Fruit fly (Drosophila melanogaster) whole organism, embryonic: ENCODE results near the gene mRpS9.

Experiments used
- Atf6 ChIP-seq: fragments of 200-800 bp; sonication (Bioruptor generic); IDR thresholded peaks from 2 replicates; pipeline ENCODE4 v1.3.6; 2022; ENCODE audit warnings: missing biosample characterization, missing genetic modification characterization
- Awh ChIP-seq: fragments of 200-800 bp; sonication (Bioruptor generic); IDR thresholded peaks from 2 replicates; pipeline ENCODE4, ENCODE4 v1.3.6; 2022; ENCODE audit warnings: missing biosample characterization, missing genetic modification characterization
- BEAF-32 ChIP-seq: fragments of 200-800 bp; sonication (Bioruptor generic); optimal IDR thresholded peaks from 3 replicates; lab custom pipeline; 2017; ENCODE audit warnings: missing biosample characterization, missing genetic modification characterization, mild to moderate bottlenecking, moderate library complexity, missing genetic modification reagents
- C15 ChIP-seq: fragments of 200-800 bp; sonication (Bioruptor generic); IDR thresholded peaks from 3 replicates; pipeline ENCODE4 v1.3.6; 2022; ENCODE audit warnings: missing biosample characterization, missing genetic modification characterization
- CG11085 ChIP-seq: fragments of 200-800 bp; sonication (Bioruptor generic); IDR thresholded peaks from 2 replicates; pipeline ENCODE4 v1.3.6; 2022; ENCODE audit warnings: missing biosample characterization, missing genetic modification characterization
- CG12104 ChIP-seq: fragments of 200-800 bp; sonication (Bioruptor generic); optimal IDR thresholded peaks from 3 replicates; lab custom pipeline; 2016; ENCODE audit warnings: missing biosample characterization, missing genetic modification characterization
- CG12942 ChIP-seq: fragments of 200-800 bp; sonication (Bioruptor generic); optimal IDR thresholded peaks from 3 replicates; lab custom pipeline; 2016; ENCODE audit warnings: missing biosample characterization, missing genetic modification characterization
- CG13624 ChIP-seq: fragments of 200-800 bp; sonication (Bioruptor generic); optimal IDR thresholded peaks from 2 replicates; lab custom pipeline; 2016; ENCODE audit warnings: missing biosample characterization, missing genetic modification characterization
- CG15696 ChIP-seq: fragments of 200-800 bp; sonication (Bioruptor generic); optimal IDR thresholded peaks from 2 replicates; lab custom pipeline; 2019; ENCODE audit warnings: missing biosample characterization, mild to moderate bottlenecking, missing genetic modification characterization, moderate library complexity
- CG1603 ChIP-seq: fragments of 200-800 bp; sonication (Bioruptor generic); optimal IDR thresholded peaks from 2 replicates; lab custom pipeline; 2019; ENCODE audit warnings: missing biosample characterization, mild to moderate bottlenecking, missing genetic modification characterization, moderate library complexity
- CG16863 ChIP-seq: fragments of 200-800 bp; sonication (Bioruptor generic); optimal IDR thresholded peaks from 3 replicates; lab custom pipeline; 2016; ENCODE audit warnings: missing biosample characterization, missing genetic modification characterization
- CG17385 ChIP-seq: fragments of 200-800 bp; sonication (Bioruptor generic); optimal IDR thresholded peaks from 3 replicates; lab custom pipeline; 2018; ENCODE audit warnings: missing biosample characterization, mild to moderate bottlenecking, missing genetic modification characterization
- CG30403 ChIP-seq: fragments of 200-800 bp; sonication (Bioruptor generic); optimal IDR thresholded peaks from 3 replicates; lab custom pipeline; 2016; ENCODE audit warnings: missing biosample characterization, missing genetic modification characterization
- CG31441 ChIP-seq: fragments of 200-800 bp; sonication (Bioruptor generic); IDR thresholded peaks from 2 replicates; pipeline ENCODE4 v1.3.6; 2022; ENCODE audit warnings: missing biosample characterization, missing genetic modification characterization
- CG32532 ChIP-seq: fragments of 200-800 bp; sonication (Bioruptor generic); IDR thresholded peaks from 2 replicates; pipeline ENCODE4 v1.3.6; 2022; ENCODE audit warnings: missing biosample characterization, missing genetic modification characterization
- CG3847 ChIP-seq: fragments of 200-800 bp; sonication (Bioruptor generic); IDR thresholded peaks from 2 replicates; pipeline ENCODE4 v1.3.6; 2022; ENCODE audit warnings: missing biosample characterization, missing genetic modification characterization
- CG4854 ChIP-seq: fragments of 200-800 bp; sonication (Bioruptor generic); optimal IDR thresholded peaks from 2 replicates; lab custom pipeline; 2016; ENCODE audit warnings: missing biosample characterization, missing genetic modification characterization, inconsistent platforms
- CG6175 ChIP-seq: fragments of 200-800 bp; sonication (Bioruptor generic); IDR thresholded peaks from 3 replicates; pipeline ENCODE4 v1.3.6; 2022; ENCODE audit warnings: missing biosample characterization, missing genetic modification characterization
- CG6765 ChIP-seq: fragments of 200-800 bp; sonication (Bioruptor generic); optimal IDR thresholded peaks from 3 replicates; lab custom pipeline; 2017; ENCODE audit warnings: missing biosample characterization, mild to moderate bottlenecking, missing genetic modification characterization
- CkIIα-i1 ChIP-seq: fragments of 200-800 bp; sonication (Bioruptor generic); IDR thresholded peaks from 2 replicates; pipeline ENCODE4 v1.3.6; 2022; ENCODE audit warnings: missing biosample characterization, missing genetic modification characterization
- D19A ChIP-seq: fragments of 200-800 bp; optimal IDR thresholded peaks from 3 replicates; lab custom pipeline; 2019; ENCODE audit warnings: missing biosample characterization, mild to moderate bottlenecking, missing genetic modification characterization, moderate library complexity
- D19B ChIP-seq: fragments of 200-800 bp; sonication (Bioruptor generic); optimal IDR thresholded peaks from 2 replicates; lab custom pipeline; 2017; ENCODE audit warnings: missing biosample characterization, mild to moderate bottlenecking, missing genetic modification characterization
- Doc3 ChIP-seq: fragments of 200-800 bp; sonication (Bioruptor generic); IDR thresholded peaks from 3 replicates; pipeline ENCODE4 v1.3.6; 2022; ENCODE audit warnings: missing biosample characterization, missing genetic modification characterization; ENCODE audit not compliant: partially characterized antibody
- HLH3B ChIP-seq: fragments of 200-800 bp; sonication (Bioruptor generic); IDR thresholded peaks from 2 replicates; pipeline ENCODE4 v1.3.6; 2022; ENCODE audit warnings: missing biosample characterization, missing genetic modification characterization
- Hey ChIP-seq: fragments of 200-800 bp; sonication (Bioruptor generic); optimal IDR thresholded peaks from 3 replicates; lab custom pipeline; 2018; ENCODE audit warnings: missing biosample characterization, mild to moderate bottlenecking, missing genetic modification characterization
- Hr51 ChIP-seq, 2 experiments: fragments of 200-800 bp; sonication (Bioruptor generic); optimal IDR thresholded peaks; 2 replicates in 1 of 2; 3 replicates in 1 of 2; lab custom pipeline; 2016 to 2018; ENCODE audit warnings: missing biosample characterization in 2 of 2, missing genetic modification characterization in 2 of 2, mild to moderate bottlenecking in 1 of 2, moderate library complexity in 1 of 2
- Hsf ChIP-seq: fragments of 200-800 bp; sonication (Bioruptor generic); optimal IDR thresholded peaks from 3 replicates; lab custom pipeline; 2016; ENCODE audit warnings: missing biosample characterization, missing genetic modification characterization
- Lpt ChIP-seq: fragments of >200 bp; optimal IDR thresholded peaks from 2 replicates; lab custom pipeline; 2018; ENCODE audit warnings: missing biosample characterization, missing genetic modification characterization
- Med ChIP-seq: fragments of 200-800 bp; sonication (Bioruptor generic); peaks from one replicate; lab custom pipeline; 2016; ENCODE audit warnings: missing biosample characterization, missing genetic modification characterization, mild to moderate bottlenecking, inconsistent platforms, moderate library complexity
- Nf-YB ChIP-seq: fragments of 200-800 bp; sonication (Bioruptor generic); optimal IDR thresholded peaks from 3 replicates; lab custom pipeline; 2019; ENCODE audit warnings: missing biosample characterization, mild to moderate bottlenecking, missing genetic modification characterization, moderate library complexity
- YL-1 ChIP-seq: fragments of 200-800 bp; sonication (Bioruptor generic); optimal IDR thresholded peaks from 3 replicates; lab custom pipeline; 2017; ENCODE audit warnings: missing biosample characterization, mild to moderate bottlenecking, missing genetic modification characterization
- cad ChIP-seq: fragments of >200 bp; optimal IDR thresholded peaks from 2 replicates; lab custom pipeline; 2017; ENCODE audit warnings: missing biosample characterization, missing genetic modification characterization
- chn ChIP-seq: fragments of 200-800 bp; sonication (Bioruptor generic); optimal IDR thresholded peaks from 2 replicates; lab custom pipeline; 2016; ENCODE audit warnings: missing biosample characterization, missing genetic modification characterization
- crol ChIP-seq: fragments of 200-800 bp; sonication (Bioruptor generic); IDR thresholded peaks from 2 replicates; pipeline ENCODE4 v1.3.6; 2022; ENCODE audit warnings: missing biosample characterization, missing genetic modification characterization
- disco-r ChIP-seq: fragments of 200-800 bp; sonication (Bioruptor generic); optimal IDR thresholded peaks from 2 replicates; lab custom pipeline; 2016; ENCODE audit warnings: missing biosample characterization, missing genetic modification characterization
- dmrt11E ChIP-seq: fragments of 200-800 bp; sonication (Bioruptor generic); optimal IDR thresholded peaks from 3 replicates; lab custom pipeline; 2018; ENCODE audit warnings: missing biosample characterization, mild to moderate bottlenecking, missing genetic modification characterization, moderate library complexity
- esg ChIP-seq: fragments of 200-800 bp; sonication (Bioruptor generic); conservative IDR thresholded peaks from 2 replicates; pipeline ENCODE4 v1.3.6; 2022; ENCODE audit warnings: missing biosample characterization, missing genetic modification characterization
- lov ChIP-seq, 2 experiments: fragments of 200-800 bp in 1 of 2; fragments of >200 bp in 1 of 2; sonication (Bioruptor generic) in 1 of 2; IDR thresholded peaks in 1 of 2; optimal IDR thresholded peaks in 1 of 2; 2 replicates in 1 of 2; 3 replicates in 1 of 2; pipeline versions ENCODE4 v1.3.6 to Lab custom; 2017 to 2022; ENCODE audit warnings: missing biosample characterization in 1 of 2, missing genetic modification characterization in 1 of 2
- nerfin-1 ChIP-seq: fragments of 200-800 bp; sonication (Bioruptor generic); optimal IDR thresholded peaks from 3 replicates; lab custom pipeline; 2019; ENCODE audit warnings: missing biosample characterization, mild to moderate bottlenecking, missing genetic modification characterization, moderate library complexity
- p53 ChIP-seq: fragments of 200-800 bp; sonication (Bioruptor generic); optimal IDR thresholded peaks from 2 replicates; lab custom pipeline; 2016; ENCODE audit warnings: missing biosample characterization, missing genetic modification characterization
- rib ChIP-seq: fragments of 200-800 bp; sonication (Bioruptor generic); IDR thresholded peaks from 2 replicates; pipeline ENCODE4 v1.3.6; 2022; ENCODE audit warnings: missing biosample characterization, missing genetic modification characterization
- salm ChIP-seq: fragments of 200-800 bp; sonication (Bioruptor generic); optimal IDR thresholded peaks from 2 replicates; lab custom pipeline; 2018; ENCODE audit warnings: missing biosample characterization, mild to moderate bottlenecking, missing genetic modification characterization
- shn ChIP-seq: fragments of 200-800 bp; sonication (Bioruptor generic); optimal IDR thresholded peaks from 3 replicates; lab custom pipeline; 2016; ENCODE audit warnings: missing biosample characterization, missing genetic modification characterization
- tna ChIP-seq: fragments of 200-800 bp; sonication (Bioruptor generic); IDR thresholded peaks from 2 replicates; pipeline ENCODE4 v1.3.6; 2022; ENCODE audit warnings: missing biosample characterization, missing genetic modification characterization; ENCODE audit not compliant: partially characterized antibody
- ttk ChIP-seq: fragments of 200-800 bp; sonication (Bioruptor generic); IDR thresholded peaks from 2 replicates; pipeline ENCODE4 v2.1.2; 2022; ENCODE audit warnings: missing biosample characterization, missing genetic modification characterization
- vvl ChIP-seq: fragments of 200-800 bp; sonication (Bioruptor generic); IDR thresholded peaks from 2 replicates; pipeline ENCODE4 v1.3.6; 2022; ENCODE audit warnings: missing biosample characterization, missing genetic modification characterization
- wdn ChIP-seq: fragments of 200-800 bp; sonication (Bioruptor generic); IDR thresholded peaks from 2 replicates; pipeline ENCODE4 v1.3.6; 2022; ENCODE audit warnings: missing biosample characterization, missing genetic modification characterization
- zf30C ChIP-seq: fragments of 200-800 bp; sonication (Bioruptor generic); optimal IDR thresholded peaks from 3 replicates; lab custom pipeline; 2018; ENCODE audit warnings: missing biosample characterization, mild to moderate bottlenecking, missing genetic modification characterization
- zfh1 ChIP-seq: fragments of 200-800 bp; sonication (Bioruptor generic); IDR thresholded peaks from 3 replicates; pipeline ENCODE4 v1.3.6; 2022; ENCODE audit warnings: missing biosample characterization, missing genetic modification characterization

Gene mRpS9

dm6 chr3R:7892246-7893000 is 10.0 kb downstream of the mRpS9 start (continued):
- no peak for TF ChIP-seq shn (GFP tag; lab: Kevin White, UChicago)
- TF ChIP-seq HLH3B (GFP tag; lab: Robert Waterston, UW), result no peak; the same call in none of the 2 replicates
- TF ChIP-seq Awh (GFP tag; lab: Robert Waterston, UW), result 0 out of 2 replicates have a peak, but pooled peaks have one; percentile 39
- TF ChIP-seq cad (GFP tag; lab: Kevin White, UChicago), result no peak
- TF ChIP-seq BEAF-32 (GFP tag; lab: Kevin White, UChicago), result no peak
- no peak for TF ChIP-seq crol (GFP tag; lab: Robert Waterston, UW)
- TF ChIP-seq disco-r (GFP tag; lab: Kevin White, UChicago), result no peak
- peak; percentile 31 for TF ChIP-seq CG12104 (GFP tag; lab: Kevin White, UChicago)
- no peak for TF ChIP-seq dmrt11E
- peak; percentile 35; the same call in 1 of the 2 replicates for TF ChIP-seq vvl (GFP tag; lab: Robert Waterston, UW)
- no peak for TF ChIP-seq nerfin-1 (tag; lab: Kevin White, UChicago)
- TF ChIP-seq D19B, result peak; percentile 56
- TF ChIP-seq zf30C (GFP tag; lab: Kevin White, UChicago), result no peak
- no peak for TF ChIP-seq salm (tag; lab: Kevin White, UChicago)
- TF ChIP-seq CG1603, result peak; percentile 23
- 0 out of 2 replicates have a peak, but pooled peaks have one; percentile 10 for TF ChIP-seq wdn (GFP tag; lab: Robert Waterston, UW)
- peak; percentile 78 for TF ChIP-seq CG32532 (GFP tag; lab: Robert Waterston, UW)
- no peak for TF ChIP-seq CG30403 (GFP tag; lab: Kevin White, UChicago)
- no peak for TF ChIP-seq chn
- TF ChIP-seq CkIIα-i1 (GFP tag; lab: Robert Waterston, UW), result no peak
- TF ChIP-seq ttk (GFP tag; lab: Robert Waterston, UW), result peak; percentile 32; the same call in 1 of the 2 replicates
- peak; percentile 89 for TF ChIP-seq Med (GFP tag; lab: Kevin White, UChicago)
- peak; percentile 56; the same call in 1 of the 3 replicates for TF ChIP-seq CG6175 (GFP tag; lab: Robert Waterston, UW)
- TF ChIP-seq Doc3 (GFP tag; lab: Robert Waterston, UW), result no peak
- TF ChIP-seq Lpt (GFP tag; lab: Kevin White, UChicago), result no peak
- TF ChIP-seq Atf6 (GFP tag; lab: Robert Waterston, UW), result peak; percentile 61
- TF ChIP-seq CG11085 (GFP tag; lab: Robert Waterston, UW), result peak; percentile 58; the same call in 1 of the 2 replicates
- peak; percentile 56; the same call in 1 of the 2 replicates for TF ChIP-seq rib (GFP tag; lab: Robert Waterston, UW)
- no peak for TF ChIP-seq Nf-YB (GFP tag; lab: Kevin White, UChicago)
- no peak for TF ChIP-seq YL-1 (GFP tag; lab: Kevin White, UChicago)
- no peak for TF ChIP-seq Hsf (GFP tag; lab: Kevin White, UChicago)
- TF ChIP-seq zfh1 (GFP tag; lab: Robert Waterston, UW), result no peak
- no peak for TF ChIP-seq CG12942 (GFP tag; lab: Kevin White, UChicago)
- TF ChIP-seq CG3847, result no peak
- no peak for TF ChIP-seq Hey (tag; lab: Kevin White, UChicago)
- TF ChIP-seq CG15696 (tag; lab: Kevin White, UChicago), result no peak
- TF ChIP-seq CG31441 (GFP tag; lab: Robert Waterston, UW), result 0 out of 2 replicates have a peak, but pooled peaks have one; percentile 16
- no peak for TF ChIP-seq CG16863 (GFP tag; lab: Kevin White, UChicago)
- peak; percentile 24 for TF ChIP-seq CG6765 (GFP tag; lab: Kevin White, UChicago)
- TF ChIP-seq tna (GFP tag; lab: Robert Waterston, UW), result no peak
- no peak for TF ChIP-seq CG4854 (GFP tag; lab: Kevin White, UChicago)
- TF ChIP-seq p53 (GFP tag; lab: Kevin White, UChicago), result no peak
- TF ChIP-seq CG17385 (GFP tag; lab: Kevin White, UChicago), result peak; percentile 11
- no peak for TF ChIP-seq CG13624 (GFP tag; lab: Kevin White, UChicago)
- TF ChIP-seq C15 (GFP tag; lab: Robert Waterston, UW), result peak; percentile 45; the same call in 1 of the 3 replicates
- no peak for TF ChIP-seq D19A (tag; lab: Kevin White, UChicago)
- TF ChIP-seq lov (optimal IDR thresholded peaks at IDR 0.05; lab: Kevin White, UChicago), result no peak
- 0 out of 3 replicates have a peak, but pooled peaks have one; percentile 3 for TF ChIP-seq lov (GFP tag; IDR thresholded peaks at IDR 0.05; lab: Robert Waterston, UW)
- TF ChIP-seq esg (GFP tag; lab: Robert Waterston, UW), result peak; percentile 15; the same call in 1 of the 2 replicates
- peak in 1 of 2 experiments; percentile 15 for TF ChIP-seq Hr51 (GFP tag; optimal IDR thresholded peaks at IDR 0.05; lab: Kevin White, UChicago)
